Worm (Caenorhabditis elegans) whole organism, L2 larva: ENCODE results near the gene asna-1.

ENCODE experiments used
- ZK546.5 ChIP-seq: sonication (generic microtip); optimal IDR thresholded peaks from 2 replicates; lab custom pipeline; 2017; ENCODE audit warnings: missing biosample characterization, missing genetic modification characterization
- aly-2 ChIP-seq: fragments of 150-350 bp; optimal IDR thresholded peaks from 2 replicates; lab custom pipeline; 2014; ENCODE audit warnings: missing biosample characterization, missing genetic modification characterization
- ama-1 ChIP-seq: fragments of 150-350 bp; optimal IDR thresholded peaks from 2 replicates; lab custom pipeline; 2018; ENCODE audit warnings: inconsistent platforms
- ceh-16 ChIP-seq: fragments of 150-350 bp; optimal IDR thresholded peaks from 2 replicates; lab custom pipeline; 2014; ENCODE audit warnings: missing biosample characterization, missing genetic modification characterization
- dmd-4 ChIP-seq: sonication (generic microtip); optimal IDR thresholded peaks from 2 replicates; lab custom pipeline; 2017; ENCODE audit warnings: missing biosample characterization, missing genetic modification characterization
- egl-27 ChIP-seq: sonication (generic microtip); optimal IDR thresholded peaks from 3 replicates; lab custom pipeline; 2017; ENCODE audit warnings: missing biosample characterization, missing genetic modification reagents, missing genetic modification characterization
- lsy-2 ChIP-seq, 2 experiments: fragments of 150-350 bp in 1 of 2; sonication (generic microtip) in 1 of 2; optimal IDR thresholded peaks; 2 replicates each; lab custom pipeline; 2014 to 2017; ENCODE audit warnings: missing biosample characterization in 2 of 2, missing genetic modification characterization in 2 of 2
- nhr-12 ChIP-seq: fragments of 150-350 bp; optimal IDR thresholded peaks from 2 replicates; lab custom pipeline; 2014; ENCODE audit warnings: missing biosample characterization, missing genetic modification characterization
- nhr-23 ChIP-seq: fragments of 150-350 bp; optimal IDR thresholded peaks from 2 replicates; lab custom pipeline; 2014; ENCODE audit warnings: missing biosample characterization, missing genetic modification reagents, missing genetic modification characterization
- nhr-237 ChIP-seq: fragments of 150-350 bp; optimal IDR thresholded peaks from 2 replicates; lab custom pipeline; 2014; ENCODE audit warnings: missing biosample characterization, missing genetic modification characterization
- unc-62 ChIP-seq: fragments of 150-350 bp; optimal IDR thresholded peaks from 2 replicates; lab custom pipeline; 2014; ENCODE audit warnings: missing biosample characterization, missing genetic modification reagents, missing genetic modification characterization
- zag-1 ChIP-seq: fragments of 150-350 bp; optimal IDR thresholded peaks from 2 replicates; lab custom pipeline; 2014; ENCODE audit warnings: missing biosample characterization, missing genetic modification characterization
- ztf-1 ChIP-seq: fragments of 200-800 bp; sonication (Bioruptor generic); conservative IDR thresholded peaks from 2 replicates; pipeline ENCODE4 v1.3.6; 2022; ENCODE audit warnings: missing genetic modification characterization, missing compliant biosample characterization
- ztf-11 ChIP-seq: sonication (generic microtip); optimal IDR thresholded peaks from 2 replicates; lab custom pipeline; 2017; ENCODE audit warnings: missing biosample characterization, missing genetic modification characterization

ce11 chrIII:8933696-8934095, 38.8 kb downstream of the asna-1 start:
- TF ChIP-seq ztf-1 (GFP tag; lab: Robert Waterston, UW) = no peak
- TF ChIP-seq nhr-12 (tag; lab: Kevin White, UChicago) = no peak
- no peak for TF ChIP-seq ztf-11 (tag; lab: Kevin White, UChicago)
- TF ChIP-seq dmd-4 (tag; lab: Kevin White, UChicago) = no peak
- TF ChIP-seq egl-27 (tag; lab: Kevin White, UChicago) = no peak
- no peak for TF ChIP-seq ceh-16 (tag; lab: Kevin White, UChicago)
- no peak for TF ChIP-seq nhr-237 (tag; lab: Kevin White, UChicago)
- TF ChIP-seq aly-2 (tag; lab: Kevin White, UChicago) = no peak
- TF ChIP-seq nhr-23 (tag; lab: Kevin White, UChicago) = no peak
- peak in 1 of 2 experiments; percentile 14 for TF ChIP-seq lsy-2 (tag; optimal IDR thresholded peaks at IDR 0.05; lab: Kevin White, UChicago)
- TF ChIP-seq zag-1 (tag; lab: Kevin White, UChicago) = no peak
- no peak for TF ChIP-seq unc-62 (GFP tag; lab: Kevin White, UChicago)
- no peak for TF ChIP-seq ama-1 (lab: Kevin White, UChicago)
- TF ChIP-seq ZK546.5 (tag; lab: Kevin White, UChicago) = no peak
